Worm (Caenorhabditis elegans): ENCODE measurements around the gene C42D8.1.

Gene C42D8.1

ce11 chrX:5077696-5078343 lies 31.5 kb upstream of the C42D8.1 start, which contains the start of gene cal-5:
cal-5 (minus strand) TSS chrX:5077961.
- no peak for TF ChIP-seq nhr-12 (tag; optimal IDR thresholded peaks at IDR 0.05)
- peak in 1 of 2 experiments; percentile 4 for TF ChIP-seq mdl-1 (tag; optimal IDR thresholded peaks at IDR 0.05)
- peak; percentile 27 for TF ChIP-seq crh-2 (tag; optimal IDR thresholded peaks at IDR 0.05)
- no peak for TF ChIP-seq nhr-11 (tag; optimal IDR thresholded peaks at IDR 0.05)
- TF ChIP-seq mab-5 (tag; optimal IDR thresholded peaks at IDR 0.05) = no peak
- no peak for TF ChIP-seq unc-55 (GFP tag; optimal IDR thresholded peaks at IDR 0.05)
- no peak for TF ChIP-seq C34F6.9 (tag; optimal IDR thresholded peaks at IDR 0.05)
- TF ChIP-seq ama-1 (optimal IDR thresholded peaks at IDR 0.05) = peak; percentile 45
- no peak for TF ChIP-seq zag-1 (tag; optimal IDR thresholded peaks at IDR 0.05)
- no peak for TF ChIP-seq elt-3 (tag; optimal IDR thresholded peaks at IDR 0.05)
- TF ChIP-seq egl-27 (tag; optimal IDR thresholded peaks at IDR 0.05) = no peak
- TF ChIP-seq sem-4 (tag; optimal IDR thresholded peaks at IDR 0.05) = no peak
- no peak for TF ChIP-seq ztf-11 (tag; optimal IDR thresholded peaks at IDR 0.05)
- TF ChIP-seq sma-3 (GFP tag; optimal IDR thresholded peaks at IDR 0.05) = peak; percentile 51
- TF ChIP-seq alr-1 (tag; optimal IDR thresholded peaks at IDR 0.05) = no peak
- TF ChIP-seq F13H6.1 (tag; optimal IDR thresholded peaks at IDR 0.05) = peak; percentile 41
- TF ChIP-seq nhr-6 (tag; optimal IDR thresholded peaks at IDR 0.05) = no peak
- no peak for TF ChIP-seq nhr-10 (tag; optimal IDR thresholded peaks at IDR 0.05)
- TF ChIP-seq ceh-16 (tag; optimal IDR thresholded peaks at IDR 0.05) = no peak
- no peak for TF ChIP-seq nhr-25 (tag; optimal IDR thresholded peaks at IDR 0.05)
- no peak for TF ChIP-seq ztf-4 (tag; optimal IDR thresholded peaks at IDR 0.05)
- TF ChIP-seq Y55F3AM.14 (GFP tag; optimal IDR thresholded peaks at IDR 0.05) = peak; percentile 35
- no peak for TF ChIP-seq aly-2 (tag; optimal IDR thresholded peaks at IDR 0.05)
- TF ChIP-seq nhr-21 (tag; optimal IDR thresholded peaks at IDR 0.05) = peak; percentile 71
- no peak for TF ChIP-seq elt-1 (tag; optimal IDR thresholded peaks at IDR 0.05)
- TF ChIP-seq unc-62 (GFP tag; optimal IDR thresholded peaks at IDR 0.05) = no peak
- TF ChIP-seq ceh-82 (tag; optimal IDR thresholded peaks at IDR 0.05) = no peak
- TF ChIP-seq sma-9 (GFP tag; optimal IDR thresholded peaks at IDR 0.05) = peak; percentile 36
- no peak for TF ChIP-seq sma-9 (tag; optimal IDR thresholded peaks at IDR 0.05)
- TF ChIP-seq nhr-77 (tag; optimal IDR thresholded peaks at IDR 0.05) = no peak
- no peak for TF ChIP-seq unc-39 (tag; optimal IDR thresholded peaks at IDR 0.05)
- peak; percentile 12 for TF ChIP-seq nhr-129 (tag; optimal IDR thresholded peaks at IDR 0.05)
- TF ChIP-seq blmp-1 (tag; optimal IDR thresholded peaks at IDR 0.05; ENCODE audit: insufficient read depth) = peak; percentile 47
- TF ChIP-seq nhr-23 (tag; optimal IDR thresholded peaks at IDR 0.05) = no peak
- no peak for TF ChIP-seq lsy-2 (tag; optimal IDR thresholded peaks at IDR 0.05)
- TF ChIP-seq peb-1 (tag; optimal IDR thresholded peaks at IDR 0.05) = no peak
- no peak for TF ChIP-seq skn-1 (tag; optimal IDR thresholded peaks at IDR 0.05)
- TF ChIP-seq ZK546.5 (tag; optimal IDR thresholded peaks at IDR 0.05) = no peak
- TF ChIP-seq lin-39 (tag; optimal IDR thresholded peaks at IDR 0.05) = no peak
- TF ChIP-seq snpc-4 (tag; optimal IDR thresholded peaks at IDR 0.05) = no peak
- TF ChIP-seq dmd-4 (tag; optimal IDR thresholded peaks at IDR 0.05) = no peak
- TF ChIP-seq mbf-1 (tag; optimal IDR thresholded peaks at IDR 0.05) = no peak
- no peak for TF ChIP-seq ztf-1 (GFP tag; conservative IDR thresholded peaks at IDR 0.05)
- TF ChIP-seq nhr-237 (tag; optimal IDR thresholded peaks at IDR 0.05) = no peak
- TF ChIP-seq fos-1 (tag; optimal IDR thresholded peaks at IDR 0.05) = peak; percentile 49
- no peak for TF ChIP-seq R02D3.7 (tag; optimal IDR thresholded peaks at IDR 0.05)
- no peak for TF ChIP-seq gmeb-1 (tag; optimal IDR thresholded peaks at IDR 0.05)
- TF ChIP-seq lin-11 (tag; optimal IDR thresholded peaks at IDR 0.05) = no peak
- no peak for TF ChIP-seq lin-13 (GFP tag; optimal IDR thresholded peaks at IDR 0.05)
